Fruit fly (Drosophila melanogaster) whole organism, embryonic: Measurements from ENCODE around the gene shv.

Experiments used
- Asciz ChIP-seq: fragments of 200-800 bp; sonication (Bioruptor generic); optimal IDR thresholded peaks from 2 replicates; lab custom pipeline; 2017; ENCODE audit warnings: missing biosample characterization, mild to moderate bottlenecking, missing genetic modification characterization, missing genetic modification reagents
- Blimp-1 ChIP-seq: fragments of 200-800 bp; sonication (Bioruptor generic); optimal IDR thresholded peaks from 3 replicates; lab custom pipeline; 2018; ENCODE audit warnings: missing biosample characterization, missing genetic modification characterization, mild to moderate bottlenecking, moderate library complexity, missing genetic modification reagents
- CG10321 ChIP-seq: fragments of 200-800 bp; sonication (Bioruptor generic); IDR thresholded peaks from 2 replicates; pipeline ENCODE4 v1.3.6; 2022; ENCODE audit warnings: missing biosample characterization, missing genetic modification characterization
- CG10959 ChIP-seq: fragments of 200-800 bp; sonication (Bioruptor generic); IDR thresholded peaks from 2 replicates; pipeline ENCODE4 v1.3.6; 2022; ENCODE audit warnings: missing biosample characterization, missing genetic modification characterization
- CG10979 ChIP-seq: fragments of 200-800 bp; sonication (Bioruptor generic); optimal IDR thresholded peaks from 2 replicates; lab custom pipeline; 2018; ENCODE audit warnings: missing biosample characterization, mild to moderate bottlenecking, missing genetic modification characterization, moderate library complexity
- CG11093 ChIP-seq: fragments of 200-800 bp; sonication (Bioruptor generic); IDR thresholded peaks from 3 replicates; pipeline ENCODE4 v1.3.6; 2022; ENCODE audit warnings: missing biosample characterization, missing genetic modification characterization
- CG11247 ChIP-seq: fragments of 200-800 bp; sonication (Bioruptor generic); IDR thresholded peaks from 2 replicates; pipeline ENCODE4 v1.3.6; 2022; ENCODE audit warnings: missing biosample characterization, missing genetic modification characterization
- CG12155 ChIP-seq: fragments of 200-800 bp; sonication (Bioruptor generic); optimal IDR thresholded peaks from 3 replicates; lab custom pipeline; 2016; ENCODE audit warnings: missing biosample characterization, missing genetic modification characterization
- CG12744 ChIP-seq: fragments of 200-800 bp; sonication (Bioruptor generic); optimal IDR thresholded peaks from 2 replicates; lab custom pipeline; 2016; ENCODE audit warnings: missing biosample characterization, missing genetic modification characterization
- CG14441 ChIP-seq: fragments of 200-800 bp; sonication (Bioruptor generic); IDR thresholded peaks from 2 replicates; pipeline ENCODE4 v1.3.6; 2022; ENCODE audit warnings: missing biosample characterization, missing genetic modification characterization
- CG14667 ChIP-seq: fragments of 200-800 bp; sonication (Bioruptor generic); IDR thresholded peaks from 2 replicates; pipeline ENCODE4 v1.3.6; 2022; ENCODE audit warnings: missing biosample characterization, missing genetic modification characterization
- CG15601 ChIP-seq: fragments of 200-800 bp; sonication (Bioruptor generic); optimal IDR thresholded peaks from 3 replicates; lab custom pipeline; 2019; ENCODE audit warnings: missing biosample characterization, mild to moderate bottlenecking, missing genetic modification characterization, moderate library complexity
- CG17328 ChIP-seq: fragments of 200-800 bp; sonication (Bioruptor generic); IDR thresholded peaks from 2 replicates; pipeline ENCODE4 v1.3.6; 2022; ENCODE audit warnings: missing biosample characterization, missing genetic modification characterization
- CG17385 ChIP-seq: fragments of 200-800 bp; sonication (Bioruptor generic); optimal IDR thresholded peaks from 3 replicates; lab custom pipeline; 2018; ENCODE audit warnings: missing biosample characterization, mild to moderate bottlenecking, missing genetic modification characterization
- CG18619 ChIP-seq: fragments of 200-800 bp; sonication (Bioruptor generic); optimal IDR thresholded peaks from 3 replicates; lab custom pipeline; 2017; ENCODE audit warnings: missing biosample characterization, mild to moderate bottlenecking, missing genetic modification characterization
- CG2116 ChIP-seq: fragments of 200-800 bp; sonication (Bioruptor generic); optimal IDR thresholded peaks from 3 replicates; lab custom pipeline; 2018; ENCODE audit warnings: missing biosample characterization, mild to moderate bottlenecking, missing genetic modification characterization
- CG2129 ChIP-seq: fragments of 200-800 bp; sonication (Bioruptor generic); IDR thresholded peaks from 2 replicates; pipeline ENCODE4 v1.3.6; 2022; ENCODE audit warnings: missing biosample characterization, missing genetic modification characterization; ENCODE audit not compliant: partially characterized antibody
- CG2875 ChIP-seq: fragments of 200-800 bp; sonication (Bioruptor generic); optimal IDR thresholded peaks from 2 replicates; lab custom pipeline; 2017; ENCODE audit warnings: missing biosample characterization, mild to moderate bottlenecking, missing genetic modification characterization, missing genetic modification reagents
- CG31441 ChIP-seq: fragments of 200-800 bp; sonication (Bioruptor generic); IDR thresholded peaks from 2 replicates; pipeline ENCODE4 v1.3.6; 2022; ENCODE audit warnings: missing biosample characterization, missing genetic modification characterization
- CG43689 ChIP-seq: fragments of 200-800 bp; sonication (Bioruptor generic); IDR thresholded peaks from 2 replicates; pipeline ENCODE4 v1.3.6; 2022; ENCODE audit warnings: missing biosample characterization, missing genetic modification characterization
- CG8290 ChIP-seq, 3 experiments: fragments of 200-800 bp; sonication (Bioruptor generic); optimal IDR thresholded peaks; 2 replicates each; lab custom pipeline; 2016 to 2019; ENCODE audit warnings: missing biosample characterization in 3 of 3, missing genetic modification characterization in 3 of 3, mild to moderate bottlenecking in 2 of 3, moderate library complexity in 1 of 3
- CrebB ChIP-seq: fragments of 200-800 bp; sonication (Bioruptor generic); optimal IDR thresholded peaks from 3 replicates; lab custom pipeline; 2018; ENCODE audit warnings: missing biosample characterization, mild to moderate bottlenecking, missing genetic modification characterization
- D19A ChIP-seq: fragments of 200-800 bp; optimal IDR thresholded peaks from 3 replicates; lab custom pipeline; 2019; ENCODE audit warnings: missing biosample characterization, mild to moderate bottlenecking, missing genetic modification characterization, moderate library complexity
- D19B ChIP-seq: fragments of 200-800 bp; sonication (Bioruptor generic); optimal IDR thresholded peaks from 2 replicates; lab custom pipeline; 2017; ENCODE audit warnings: missing biosample characterization, mild to moderate bottlenecking, missing genetic modification characterization
- E2f2 ChIP-seq: fragments of 200-800 bp; sonication (Bioruptor generic); IDR thresholded peaks from 2 replicates; pipeline ENCODE4 v1.3.6; 2022; ENCODE audit warnings: missing biosample characterization, missing genetic modification characterization
- Eip74EF ChIP-seq, 2 experiments: fragments of 200-800 bp in 1 of 2; fragments of >200 bp in 1 of 2; sonication (Bioruptor generic) in 1 of 2; optimal IDR thresholded peaks; 2 replicates each; lab custom pipeline; 2017 to 2019; ENCODE audit warnings: missing biosample characterization in 2 of 2, missing genetic modification characterization in 2 of 2, mild to moderate bottlenecking in 1 of 2, moderate library complexity in 1 of 2
- H15 ChIP-seq: fragments of 200-800 bp; sonication (Bioruptor generic); IDR thresholded peaks from 3 replicates; pipeline ENCODE4 v1.3.6; 2022; ENCODE audit warnings: missing biosample characterization, missing genetic modification characterization
- HLH3B ChIP-seq: fragments of 200-800 bp; sonication (Bioruptor generic); IDR thresholded peaks from 2 replicates; pipeline ENCODE4 v1.3.6; 2022; ENCODE audit warnings: missing biosample characterization, missing genetic modification characterization
- Hr39 ChIP-seq: fragments of >200 bp; optimal IDR thresholded peaks from 2 replicates; lab custom pipeline; 2017
- Neu2 ChIP-seq: fragments of 200-800 bp; sonication (Bioruptor generic); optimal IDR thresholded peaks from 3 replicates; lab custom pipeline; 2016; ENCODE audit warnings: missing biosample characterization, missing genetic modification characterization, borderline replicate concordance
- Oli ChIP-seq: fragments of 200-800 bp; sonication (Bioruptor generic); optimal IDR thresholded peaks from 2 replicates; lab custom pipeline; 2018; ENCODE audit warnings: missing biosample characterization, mild to moderate bottlenecking, missing genetic modification characterization, moderate library complexity
- PHDP ChIP-seq: fragments of 200-800 bp; sonication (Bioruptor generic); optimal IDR thresholded peaks from 3 replicates; lab custom pipeline; 2018; ENCODE audit warnings: missing biosample characterization, mild to moderate bottlenecking, missing genetic modification characterization, moderate library complexity
- Spps ChIP-seq: fragments of 200-800 bp; sonication (Bioruptor generic); optimal IDR thresholded peaks from 2 replicates; lab custom pipeline; 2018; ENCODE audit warnings: missing biosample characterization, mild to moderate bottlenecking, missing genetic modification characterization
- Usf ChIP-seq: fragments of 200-800 bp; sonication (Bioruptor generic); optimal IDR thresholded peaks from 2 replicates; lab custom pipeline; 2017; ENCODE audit warnings: missing genotype, missing biosample characterization, missing genetic modification characterization
- al ChIP-seq: fragments of 200-800 bp; sonication (Bioruptor generic); IDR thresholded peaks from 2 replicates; pipeline ENCODE4 v1.3.6; 2022; ENCODE audit warnings: missing biosample characterization, missing genetic modification characterization
- aop ChIP-seq: fragments of 200-800 bp; sonication (Bioruptor generic); IDR thresholded peaks from 2 replicates; pipeline ENCODE4 v1.3.6; 2022; ENCODE audit warnings: missing biosample characterization, missing genetic modification characterization
- croc ChIP-seq: fragments of 200-800 bp; sonication (Bioruptor generic); conservative IDR thresholded peaks from 3 replicates; pipeline ENCODE4 v1.3.6; 2022; ENCODE audit warnings: missing biosample characterization, missing genetic modification characterization
- dmrt99B ChIP-seq: fragments of 200-800 bp; sonication (Bioruptor generic); optimal IDR thresholded peaks from 2 replicates; lab custom pipeline; 2018; ENCODE audit warnings: missing biosample characterization, mild to moderate bottlenecking, missing genetic modification characterization, moderate library complexity
- gt ChIP-seq: fragments of 200-800 bp; sonication (Bioruptor generic); IDR thresholded peaks from 2 replicates; pipeline ENCODE4 v1.3.6; 2022; ENCODE audit warnings: missing biosample characterization, missing genetic modification characterization
- hkb ChIP-seq, 2 experiments: fragments of 200-800 bp in 1 of 2; fragments of >200 bp in 1 of 2; sonication (Bioruptor generic) in 1 of 2; IDR thresholded peaks in 1 of 2; optimal IDR thresholded peaks in 1 of 2; 2 replicates each; pipeline versions ENCODE4 v1.3.6 to Lab custom; 2017 to 2022; ENCODE audit warnings: missing biosample characterization in 1 of 2, missing genetic modification characterization in 1 of 2
- jing ChIP-seq: fragments of 200-800 bp; sonication (Bioruptor generic); optimal IDR thresholded peaks from 2 replicates; lab custom pipeline; 2018; ENCODE audit warnings: missing biosample characterization, mild to moderate bottlenecking, missing genetic modification characterization
- knrl ChIP-seq: fragments of 200-800 bp; sonication (Bioruptor generic); IDR thresholded peaks from 3 replicates; pipeline ENCODE4 v1.3.6; 2022; ENCODE audit warnings: missing biosample characterization, missing genetic modification characterization; ENCODE audit not compliant: partially characterized antibody
- nmo ChIP-seq: fragments of 200-800 bp; sonication (Bioruptor generic); optimal IDR thresholded peaks from 2 replicates; lab custom pipeline; 2018; ENCODE audit warnings: missing biosample characterization, mild to moderate bottlenecking, missing genetic modification characterization, moderate library complexity
- sens ChIP-seq: fragments of 200-800 bp; sonication (Bioruptor generic); peaks from one replicate; lab custom pipeline; 2016; ENCODE audit warnings: missing biosample characterization, missing genetic modification characterization
- shn ChIP-seq: fragments of 200-800 bp; sonication (Bioruptor generic); optimal IDR thresholded peaks from 3 replicates; lab custom pipeline; 2016; ENCODE audit warnings: missing biosample characterization, missing genetic modification characterization
- slbo ChIP-seq: fragments of 200-800 bp; sonication (Bioruptor generic); IDR thresholded peaks from 2 replicates; pipeline ENCODE4 v1.3.6; 2022; ENCODE audit warnings: missing biosample characterization, missing genetic modification characterization
- tll ChIP-seq, 2 experiments: fragments of 200-800 bp in 1 of 2; fragments of >200 bp in 1 of 2; sonication (Bioruptor generic) in 1 of 2; optimal IDR thresholded peaks; 2 replicates each; lab custom pipeline; 2017 to 2019; ENCODE audit warnings: missing biosample characterization in 2 of 2, missing genetic modification characterization in 2 of 2, mild to moderate bottlenecking in 1 of 2, moderate library complexity in 1 of 2
- ttk ChIP-seq: fragments of 200-800 bp; sonication (Bioruptor generic); IDR thresholded peaks from 2 replicates; pipeline ENCODE4 v2.1.2; 2022; ENCODE audit warnings: missing biosample characterization, missing genetic modification characterization

shv gene

dm6 chr2L:440638-441454 lies 12.1 kb upstream of the shv start (continued):
- TF ChIP-seq ttk (no peak), slbo (GFP tag; lab: Robert Waterston, UW) (no peak), Hr39 (lab: Kevin White, UChicago) (no peak), tll (GFP tag; optimal IDR thresholded peaks at IDR 0.05; lab: Kevin White, UChicago) (no peak), croc (GFP tag; lab: Robert Waterston, UW) (peak; percentile 66), CG2116 (GFP tag; lab: Kevin White, UChicago) (peak; percentile 2), CG43689 (GFP tag; lab: Robert Waterston, UW) (no peak), CG15601 (tag; lab: Kevin White, UChicago) (peak; percentile 65), CG14441 (GFP tag; lab: Robert Waterston, UW) (no peak), CG12744 (GFP tag; lab: Kevin White, UChicago) (no peak), E2f2 (no peak), CG18619 (GFP tag; lab: Kevin White, UChicago) (peak; percentile 9), Asciz (GFP tag; lab: Kevin White, UChicago) (no peak), CG17385 (GFP tag; lab: Kevin White, UChicago) (no peak), sens (peak; percentile 73), CG11093 (peak; percentile 44; the same call in 1 of the 3 replicates), CG2129 (GFP tag; lab: Robert Waterston, UW) (no peak), al (GFP tag; lab: Robert Waterston, UW) (no peak), CG11247 (GFP tag; lab: Robert Waterston, UW) (no peak), Usf (peak; percentile 61), D19B (GFP tag; lab: Kevin White, UChicago) (peak; percentile 63), knrl (GFP tag; lab: Robert Waterston, UW) (no peak), CG10959 (peak; percentile 76), CG2875 (GFP tag; lab: Kevin White, UChicago) (peak; percentile 44), CG10979 (peak; percentile 88), shn (no peak), H15 (GFP tag; lab: Robert Waterston, UW) (no peak), Blimp-1 (GFP tag; lab: Kevin White, UChicago) (peak; percentile 46), CG14667 (no peak), aop (no peak), Eip74EF (GFP tag; optimal IDR thresholded peaks at IDR 0.05; lab: Kevin White, UChicago) (no peak), HLH3B (GFP tag; lab: Robert Waterston, UW) (no peak), CG17328 (0 out of 2 replicates have a peak, but pooled peaks have one; percentile 14), Oli (tag; lab: Kevin White, UChicago) (peak; percentile 62), nmo (GFP tag; lab: Kevin White, UChicago) (peak; percentile 69), gt (GFP tag; lab: Robert Waterston, UW) (no peak), hkb (optimal IDR thresholded peaks at IDR 0.05; lab: Kevin White, UChicago) (no peak), hkb (GFP tag; IDR thresholded peaks at IDR 0.05; lab: Robert Waterston, UW) (no peak), dmrt99B (tag; lab: Kevin White, UChicago) (no peak), CG8290 (GFP tag; optimal IDR thresholded peaks at IDR 0.05; lab: Kevin White, UChicago) (peak; percentile 8), CG8290 (tag; optimal IDR thresholded peaks at IDR 0.05; lab: Kevin White, UChicago) (no peak), CG10321 (GFP tag; lab: Robert Waterston, UW) (no peak), CrebB (tag; lab: Kevin White, UChicago) (no peak), CG31441 (GFP tag; lab: Robert Waterston, UW) (peak; percentile 66), Neu2 (GFP tag; lab: Kevin White, UChicago) (no peak), Spps (peak; percentile 49), D19A (tag; lab: Kevin White, UChicago) (peak; percentile 88), PHDP (tag; lab: Kevin White, UChicago) (peak; percentile 14), CG12155 (GFP tag; lab: Kevin White, UChicago) (no peak), jing (GFP tag; lab: Kevin White, UChicago) (no peak)
